In genomic region chrX:5828085-5828484, ce11 we compare ENCODE assay signal across 1 worm cellular context.
TF ChIP-seq lines count a peak whose summit lies in the region.

No protein-coding gene starts in this region.

TF ChIP-seq in whole organism, L2 larva, 48 proteins besides CTCF, POLR2A, EP300 and RAD21 (continued from another document):
- TF ChIP-seq nhr-25 (tag; optimal IDR thresholded peaks at IDR 0.05; lab: Kevin White, UChicago) (peak; percentile 88), ceh-16 (tag; optimal IDR thresholded peaks at IDR 0.05; lab: Kevin White, UChicago) (peak; percentile 77), dmd-4 (tag; optimal IDR thresholded peaks at IDR 0.05; lab: Kevin White, UChicago) (no peak), blmp-1 (tag; optimal IDR thresholded peaks at IDR 0.05; lab: Kevin White, UChicago; ENCODE audit: insufficient read depth) (peak; percentile 81), lsy-2 (tag; optimal IDR thresholded peaks at IDR 0.05; lab: Kevin White, UChicago) (peak in 1 of 2 experiments; percentile 21), ztf-11 (tag; optimal IDR thresholded peaks at IDR 0.05; lab: Kevin White, UChicago) (no peak), mdl-1 (tag; optimal IDR thresholded peaks at IDR 0.05; lab: Kevin White, UChicago) (peak in 1 of 2 experiments; percentile 7), peb-1 (tag; optimal IDR thresholded peaks at IDR 0.05; lab: Kevin White, UChicago) (no peak)
